Worm (Caenorhabditis elegans) whole organism, L4 larva: Measurements from ENCODE around the gene irld-18.

Experiments used
- F44E2.7 ChIP-seq: fragments of 200-800 bp; sonication (Bioruptor generic); IDR thresholded peaks from 2 replicates; pipeline ENCODE4 v2.1.2; 2022; ENCODE audit warnings: missing genetic modification characterization, missing compliant biosample characterization
- Y105C5A.15 ChIP-seq: fragments of 200-800 bp; sonication (Bioruptor generic); IDR thresholded peaks from 2 replicates; pipeline ENCODE4 v1.3.6; 2022; ENCODE audit warnings: missing genetic modification characterization, missing compliant biosample characterization
- Y75B8A.6 ChIP-seq: fragments of 200-800 bp; sonication (Bioruptor generic); IDR thresholded peaks from 2 replicates; pipeline ENCODE4 v1.3.6; 2022; ENCODE audit warnings: missing genetic modification reagents, missing genetic modification characterization, missing compliant biosample characterization
- aha-1 ChIP-seq: fragments of 150-350 bp; peaks from one replicate; lab custom pipeline; 2014; ENCODE audit warnings: missing biosample characterization, missing genetic modification characterization
- aly-2 ChIP-seq: sonication (generic microtip); optimal IDR thresholded peaks from 2 replicates; lab custom pipeline; 2018; ENCODE audit warnings: missing biosample characterization, missing genetic modification characterization
- attf-4 ChIP-seq: sonication (generic microtip); optimal IDR thresholded peaks from 3 replicates; lab custom pipeline; 2017; ENCODE audit warnings: missing biosample characterization, missing genetic modification characterization
- cey-2 ChIP-seq: sonication (generic microtip); optimal IDR thresholded peaks from 3 replicates; lab custom pipeline; 2017; ENCODE audit warnings: missing genetic modification characterization, mild to moderate bottlenecking, missing compliant biosample characterization, antibody characterized with exemption, borderline replicate concordance; ENCODE audit not compliant: insufficient read depth
- daf-16 ChIP-seq, 3 experiments: sonication (generic microtip); optimal IDR thresholded peaks; 2 replicates each; lab custom pipeline; 2016 to 2017; ENCODE audit warnings: missing genetic modification characterization in 3 of 3, missing genetic modification reagents in 3 of 3, mild to moderate bottlenecking in 2 of 3, missing compliant biosample characterization in 2 of 3, missing biosample characterization in 1 of 3, moderate library complexity in 1 of 3
- dmd-6 ChIP-seq: fragments of 200-800 bp; sonication (Bioruptor generic); IDR thresholded peaks from 2 replicates; pipeline ENCODE4 v1.3.6; 2022; ENCODE audit warnings: missing genetic modification reagents, missing genetic modification characterization, missing compliant biosample characterization
- dve-1 ChIP-seq: sonication (generic microtip); optimal IDR thresholded peaks from 2 replicates; lab custom pipeline; 2017; ENCODE audit warnings: antibody characterized with exemption, mild to moderate bottlenecking, missing genetic modification characterization, missing compliant biosample characterization; ENCODE audit not compliant: insufficient read depth
- gei-8 ChIP-seq: fragments of 200-800 bp; sonication (Bioruptor generic); optimal IDR thresholded peaks from 2 replicates; lab custom pipeline; 2018; ENCODE audit warnings: mild to moderate bottlenecking, missing genetic modification characterization, missing compliant biosample characterization
- hif-1 ChIP-seq, 2 experiments: sonication (generic microtip); optimal IDR thresholded peaks; 2 replicates each; lab custom pipeline; 2016 to 2017; ENCODE audit warnings: missing compliant biosample characterization in 2 of 2, missing genetic modification characterization in 2 of 2, missing genetic modification reagents in 2 of 2, missing genotype in 2 of 2, mild to moderate bottlenecking in 1 of 2
- hlh-11 ChIP-seq: fragments of 200-800 bp; sonication (Bioruptor generic); optimal IDR thresholded peaks from 2 replicates; lab custom pipeline; 2018; ENCODE audit warnings: mild to moderate bottlenecking, missing genetic modification characterization, missing compliant biosample characterization
- hlh-30 ChIP-seq: sonication (generic microtip); optimal IDR thresholded peaks from 2 replicates; lab custom pipeline; 2017; ENCODE audit warnings: antibody characterized with exemption, mild to moderate bottlenecking, missing genetic modification characterization, missing compliant biosample characterization; ENCODE audit not compliant: insufficient read depth
- lim-7 ChIP-seq: fragments of 200-800 bp; sonication (Bioruptor generic); IDR thresholded peaks from 2 replicates; pipeline ENCODE4 v1.3.6; 2022; ENCODE audit warnings: missing genetic modification characterization, missing compliant biosample characterization
- lin-1 ChIP-seq: fragments of 200-800 bp; sonication (Bioruptor generic); IDR thresholded peaks from 2 replicates; pipeline ENCODE4 v1.3.6; 2022; ENCODE audit warnings: missing genetic modification reagents, missing genetic modification characterization, missing compliant biosample characterization
- lin-13 ChIP-seq: fragments of 150-350 bp; optimal IDR thresholded peaks from 2 replicates; lab custom pipeline; 2014; ENCODE audit warnings: missing biosample characterization, missing genetic modification reagents, missing genetic modification characterization
- lin-38 ChIP-seq: fragments of 200-800 bp; sonication (Bioruptor generic); IDR thresholded peaks from 2 replicates; pipeline ENCODE4 v1.3.6; 2022; ENCODE audit warnings: missing genetic modification reagents, missing genetic modification characterization, missing compliant biosample characterization
- lsy-2 ChIP-seq, 2 experiments: fragments of 150-350 bp in 1 of 2; sonication (generic microtip) in 1 of 2; optimal IDR thresholded peaks; 2 replicates each; lab custom pipeline; 2014 to 2017; ENCODE audit warnings: missing biosample characterization in 2 of 2, missing genetic modification characterization in 2 of 2
- mdl-1 ChIP-seq, 2 experiments: fragments of 150-350 bp in 1 of 2; sonication (generic microtip) in 1 of 2; optimal IDR thresholded peaks; 2 replicates each; lab custom pipeline; 2014 to 2017; ENCODE audit warnings: missing biosample characterization in 2 of 2, missing genetic modification characterization in 2 of 2
- mep-1 ChIP-seq: fragments of 150-350 bp; sonication (generic microtip); optimal IDR thresholded peaks from 3 replicates; lab custom pipeline; 2014; ENCODE audit warnings: missing biosample characterization, missing genetic modification characterization
- mes-2 ChIP-seq: sonication (generic microtip); optimal IDR thresholded peaks from 2 replicates; lab custom pipeline; 2016; ENCODE audit warnings: missing genotype, mild to moderate bottlenecking, missing genetic modification characterization, missing compliant biosample characterization; ENCODE audit not compliant: poor library complexity, severe bottlenecking
- mxl-3 ChIP-seq: fragments of 200-800 bp; sonication (Bioruptor generic); optimal IDR thresholded peaks from 2 replicates; lab custom pipeline; 2018; ENCODE audit warnings: mild to moderate bottlenecking, missing genetic modification characterization, missing compliant biosample characterization
- nhr-10 ChIP-seq: fragments of 150-350 bp; optimal IDR thresholded peaks from 2 replicates; lab custom pipeline; 2014; ENCODE audit warnings: missing biosample characterization, missing genetic modification characterization
- nhr-11 ChIP-seq: fragments of 150-350 bp; optimal IDR thresholded peaks from 2 replicates; lab custom pipeline; 2014; ENCODE audit warnings: missing biosample characterization, missing genetic modification characterization
- nhr-28 ChIP-seq: fragments of 150-350 bp; optimal IDR thresholded peaks from 2 replicates; lab custom pipeline; 2014; ENCODE audit warnings: missing biosample characterization, missing genetic modification characterization
- nhr-42 ChIP-seq: fragments of 200-800 bp; sonication (Bioruptor generic); IDR thresholded peaks from 2 replicates; pipeline ENCODE4 v1.3.6; 2022; ENCODE audit warnings: missing genetic modification characterization, missing compliant biosample characterization
- nhr-48 ChIP-seq: sonication (generic microtip); optimal IDR thresholded peaks from 2 replicates; lab custom pipeline; 2016; ENCODE audit warnings: mild to moderate bottlenecking, missing genetic modification characterization, missing compliant biosample characterization
- nhr-6 ChIP-seq: fragments of 150-350 bp; optimal IDR thresholded peaks from 2 replicates; lab custom pipeline; 2014; ENCODE audit warnings: missing biosample characterization, missing genetic modification characterization
- nhr-76 ChIP-seq: fragments of 150-350 bp; optimal IDR thresholded peaks from 2 replicates; lab custom pipeline; 2014; ENCODE audit warnings: missing biosample characterization, missing genetic modification characterization
- nhr-77 ChIP-seq: fragments of 150-350 bp; optimal IDR thresholded peaks from 2 replicates; lab custom pipeline; 2014; ENCODE audit warnings: missing biosample characterization, missing genetic modification characterization
- pha-4 ChIP-seq, 2 experiments: fragments of 150-350 bp in 1 of 2; fragments of 200-800 bp in 1 of 2; sonication (Bioruptor generic) in 1 of 2; IDR thresholded peaks in 1 of 2; optimal IDR thresholded peaks in 1 of 2; 2 replicates each; pipeline versions ENCODE4 v1.3.6 to Lab custom; 2014 to 2022; ENCODE audit warnings: missing genetic modification characterization in 2 of 2, missing genetic modification reagents in 2 of 2, missing biosample characterization in 1 of 2, missing compliant biosample characterization in 1 of 2
- rbr-2 ChIP-seq: sonication (generic microtip); optimal IDR thresholded peaks from 2 replicates; lab custom pipeline; 2016; ENCODE audit warnings: missing genotype, missing genetic modification characterization, missing compliant biosample characterization
- snpc-1.2 ChIP-seq: fragments of 200-800 bp; sonication (Bioruptor generic); IDR thresholded peaks from 2 replicates; pipeline ENCODE4 v1.3.6; 2022; ENCODE audit warnings: missing genetic modification reagents, missing genetic modification characterization, missing compliant biosample characterization
- spr-1 ChIP-seq: sonication (generic microtip); optimal IDR thresholded peaks from 2 replicates; lab custom pipeline; 2016; ENCODE audit warnings: mild to moderate bottlenecking, missing genetic modification characterization, missing compliant biosample characterization
- tag-97 ChIP-seq: fragments of 200-800 bp; sonication (Bioruptor generic); IDR thresholded peaks from 2 replicates; pipeline ENCODE4 v1.3.6; 2022; ENCODE audit warnings: missing genetic modification characterization, missing compliant biosample characterization
- unc-62 ChIP-seq, 3 experiments: fragments of 150-350 bp in 1 of 3; sonication (generic microtip); optimal IDR thresholded peaks in 2 of 3; peaks in 1 of 3; 1 replicate in 1 of 3; 2 replicates in 2 of 3; lab custom pipeline; 2014 to 2017; ENCODE audit warnings: missing biosample characterization in 3 of 3, missing genetic modification characterization in 3 of 3, missing genetic modification reagents in 3 of 3, missing genotype in 1 of 3
- zfp-2 ChIP-seq: sonication (generic microtip); optimal IDR thresholded peaks from 2 replicates; lab custom pipeline; 2016; ENCODE audit warnings: mild to moderate bottlenecking, missing genetic modification characterization, missing compliant biosample characterization
- zfp-3 ChIP-seq: fragments of 200-800 bp; sonication (Bioruptor generic); conservative IDR thresholded peaks from 2 replicates; pipeline ENCODE4 v1.3.6; 2022; ENCODE audit warnings: missing genetic modification reagents, missing genetic modification characterization, missing compliant biosample characterization
- zip-11 ChIP-seq: fragments of 200-800 bp; sonication (Bioruptor generic); IDR thresholded peaks from 2 replicates; pipeline ENCODE4 v1.3.6; 2022; ENCODE audit warnings: missing genetic modification characterization, missing compliant biosample characterization
- zip-2 ChIP-seq: fragments of 150-350 bp; optimal IDR thresholded peaks from 2 replicates; lab custom pipeline; 2014; ENCODE audit warnings: missing biosample characterization, missing genetic modification characterization
- ztf-11 ChIP-seq: fragments of 150-350 bp; optimal IDR thresholded peaks from 2 replicates; lab custom pipeline; 2014; ENCODE audit warnings: missing biosample characterization, missing genetic modification characterization
- ztf-7 ChIP-seq: fragments of 150-350 bp; optimal IDR thresholded peaks from 2 replicates; lab custom pipeline; 2014; ENCODE audit warnings: missing biosample characterization, missing genetic modification characterization

The irld-18 gene

DNA sequence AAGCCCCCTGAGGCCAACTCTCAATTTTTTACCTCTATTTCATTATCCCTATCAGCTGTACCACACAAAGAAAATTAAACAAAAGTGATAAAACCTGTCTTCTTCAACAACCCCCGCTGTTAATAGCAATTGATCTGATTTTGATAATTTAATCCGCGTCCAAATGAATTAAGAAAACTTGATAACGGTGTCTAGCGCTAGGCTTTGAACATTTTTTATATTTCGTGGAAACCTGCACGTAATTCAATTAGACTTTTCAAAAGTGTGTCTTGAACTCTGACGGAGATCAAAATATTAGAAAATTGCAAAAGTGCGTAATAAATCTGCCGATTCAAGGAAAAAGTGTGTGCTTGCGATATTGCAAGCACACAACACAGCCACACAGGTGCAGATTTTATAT is 32.5 kb upstream of the irld-18 start:
- peak; percentile 33 for TF ChIP-seq nhr-11
- no peak for TF ChIP-seq nhr-42 (GFP tag; lab: Robert Waterston, UW)
- TF ChIP-seq unc-62 (GFP tag; optimal IDR thresholded peaks at IDR 0.05 in 1 of 2; lab: Kevin White, UChicago), result peak in 1 of 2 experiments; percentile 71
- no peak for TF ChIP-seq unc-62 (tag; optimal IDR thresholded peaks at IDR 0.05; lab: Kevin White, UChicago)
- peak; percentile 64 for TF ChIP-seq aha-1

DNA sequence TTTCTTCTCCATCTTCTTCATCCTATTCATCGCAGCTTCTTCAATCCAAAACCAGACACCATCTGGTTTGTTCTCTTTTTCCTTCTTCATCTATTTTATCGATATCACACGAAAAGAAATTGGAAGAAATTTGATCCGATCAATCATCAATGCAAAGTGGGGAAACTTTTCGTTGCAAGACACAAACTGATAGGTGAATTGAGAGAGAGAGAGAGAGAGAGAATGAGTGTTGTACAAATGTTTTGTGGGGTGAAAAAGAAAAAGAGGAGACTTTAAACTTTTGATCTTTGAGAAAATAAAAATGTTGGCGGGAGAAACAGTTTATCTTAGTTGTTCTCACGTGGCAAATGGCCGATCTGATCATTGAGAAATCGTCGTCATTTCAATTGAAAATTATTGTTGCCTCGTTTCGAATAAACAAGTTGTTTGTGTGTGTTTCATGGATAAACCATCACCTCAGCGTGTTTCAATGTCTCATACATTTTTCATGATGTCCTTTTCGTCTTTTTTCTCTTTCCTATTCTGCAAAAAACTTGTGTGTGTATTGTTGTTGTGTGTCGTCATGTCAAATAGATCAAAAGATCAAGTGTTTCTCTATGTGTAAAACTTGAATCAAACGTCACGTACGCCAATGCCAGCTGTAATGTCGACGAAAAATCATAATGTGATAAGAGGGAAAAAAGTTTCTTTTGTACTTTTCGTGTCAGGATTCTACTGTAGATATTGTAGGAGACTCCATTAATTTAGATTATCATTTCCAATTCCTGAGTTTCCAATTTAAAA is 31.9 kb upstream of the irld-18 start:
- TF ChIP-seq aly-2 (tag; lab: Kevin White, UChicago) (no peak), F44E2.7 (GFP tag; lab: Robert Waterston, UW) (no peak), nhr-77 (peak; percentile 51), zip-11 (GFP tag; lab: Robert Waterston, UW) (no peak), ztf-11 (tag; lab: Kevin White, UChicago) (no peak), hlh-11 (peak; percentile 64), snpc-1.2 (GFP tag; lab: Robert Waterston, UW) (no peak), unc-62 (GFP tag; optimal IDR thresholded peaks at IDR 0.05 in 1 of 2; lab: Kevin White, UChicago) (peak in 1 of 2 experiments; percentile 96), unc-62 (tag; optimal IDR thresholded peaks at IDR 0.05; lab: Kevin White, UChicago) (no peak), dve-1 (peak; percentile 67), zfp-2 (tag; lab: Kevin White, UChicago) (no peak), pha-4 (GFP tag; IDR thresholded peaks at IDR 0.05; lab: Robert Waterston, UW) (no peak), pha-4 (tag; optimal IDR thresholded peaks at IDR 0.05; lab: Kevin White, UChicago) (peak; percentile 35), lin-1 (GFP tag; lab: Robert Waterston, UW) (peak; percentile 7; the same call in 1 of the 2 replicates), Y105C5A.15 (no peak), mep-1 (tag; lab: Kevin White, UChicago) (peak; percentile 64), attf-4 (tag; lab: Kevin White, UChicago) (no peak), daf-16 (GFP tag; optimal IDR thresholded peaks at IDR 0.05; lab: Kevin White, UChicago) (no peak), daf-16 (tag; optimal IDR thresholded peaks at IDR 0.05; lab: Kevin White, UChicago) (peak; percentile 93), zip-2 (tag; lab: Kevin White, UChicago) (peak; percentile 63), dmd-6 (peak; percentile 90), mes-2 (peak; percentile 46), gei-8 (peak; percentile 33), lim-7 (no peak), rbr-2 (tag; lab: Kevin White, UChicago) (peak; percentile 1), nhr-10 (peak; percentile 46), nhr-48 (peak; percentile 73), hif-1 (tag; optimal IDR thresholded peaks at IDR 0.05; lab: Kevin White, UChicago) (peak in 1 of 2 experiments; percentile 91), nhr-6 (peak; percentile 31), nhr-76 (tag; lab: Kevin White, UChicago) (peak; percentile 31), zfp-3 (GFP tag; lab: Robert Waterston, UW) (no peak), mdl-1 (tag; optimal IDR thresholded peaks at IDR 0.05; lab: Kevin White, UChicago) (peak; percentile 39 to 67), lin-13 (no peak), cey-2 (tag; lab: Kevin White, UChicago) (peak; percentile 12), mxl-3 (GFP tag; lab: Kevin White, UChicago) (peak; percentile 27), hlh-30 (tag; lab: Kevin White, UChicago) (peak; percentile 34), Y75B8A.6 (GFP tag; lab: Robert Waterston, UW) (no peak), lin-38 (GFP tag; lab: Robert Waterston, UW) (no peak), aha-1 (peak; percentile 94), lsy-2 (tag; optimal IDR thresholded peaks at IDR 0.05; lab: Kevin White, UChicago) (peak; percentile 22 to 33), nhr-28 (tag; lab: Kevin White, UChicago) (peak; percentile 81), tag-97 (GFP tag; lab: Robert Waterston, UW) (no peak), nhr-11 (peak; percentile 21), spr-1 (tag; lab: Kevin White, UChicago) (no peak), ztf-7 (peak; percentile 45)
